Fruit fly (Drosophila melanogaster): ENCODE data around the gene CG32462.
A peak's percentile ranks its signal among the peaks of the same experiment; 100 is the strongest.

- TF ChIP-seq eg (GFP tag; IDR thresholded peaks at IDR 0.05) (peak; percentile 57), Smox (GFP tag; optimal IDR thresholded peaks at IDR 0.05) (no peak)
Observed at dm6 chr3L:22839726-22840228, 13.5 kb downstream of the CG32462 start.
